Worm (Caenorhabditis elegans) whole organism, late embryonic: ENCODE measurements around the gene C26B9.2.
A peak's percentile ranks its signal among the peaks of the same experiment; 100 is the strongest.

ENCODE experiments used
- F13H6.1 ChIP-seq: sonication (generic microtip); optimal IDR thresholded peaks from 2 replicates; lab custom pipeline; 2016; ENCODE audit warnings: missing genetic modification characterization, missing compliant biosample characterization
- K02D7.2 ChIP-seq: sonication (generic microtip); optimal IDR thresholded peaks from 2 replicates; lab custom pipeline; 2017; ENCODE audit warnings: mild to moderate bottlenecking, missing genetic modification characterization, missing compliant biosample characterization
- ahr-1 ChIP-seq: sonication (generic microtip); optimal IDR thresholded peaks from 2 replicates; lab custom pipeline; 2016; ENCODE audit warnings: missing genetic modification characterization, missing compliant biosample characterization
- ama-1 ChIP-seq: fragments of 150-350 bp; optimal IDR thresholded peaks from 2 replicates; lab custom pipeline; 2014
- ceh-14 ChIP-seq: sonication (generic microtip); optimal IDR thresholded peaks from 2 replicates; lab custom pipeline; 2016; ENCODE audit warnings: missing genotype, missing genetic modification characterization, missing compliant biosample characterization
- ceh-18 ChIP-seq: sonication (generic microtip); optimal IDR thresholded peaks from 2 replicates; lab custom pipeline; 2016; ENCODE audit warnings: missing genetic modification characterization, missing compliant biosample characterization
- ceh-19 ChIP-seq: fragments of 200-800 bp; sonication (Bioruptor generic); optimal IDR thresholded peaks from 2 replicates; lab custom pipeline; 2018; ENCODE audit warnings: mild to moderate bottlenecking, missing genetic modification characterization, missing compliant biosample characterization
- ceh-22 ChIP-seq: sonication (generic microtip); optimal IDR thresholded peaks from 2 replicates; lab custom pipeline; 2017; ENCODE audit warnings: missing biosample characterization, missing genetic modification characterization
- ceh-30 ChIP-seq: fragments of 150-350 bp; optimal IDR thresholded peaks from 2 replicates; lab custom pipeline; 2014; ENCODE audit warnings: missing biosample characterization, missing genetic modification characterization
- ceh-31 ChIP-seq: sonication (generic microtip); optimal IDR thresholded peaks from 2 replicates; lab custom pipeline; 2016; ENCODE audit warnings: missing genetic modification characterization, missing compliant biosample characterization
- ceh-6 ChIP-seq: fragments of 200-800 bp; sonication (Bioruptor generic); optimal IDR thresholded peaks from 2 replicates; lab custom pipeline; 2018; ENCODE audit warnings: mild to moderate bottlenecking, missing genetic modification characterization, missing compliant biosample characterization
- che-1 ChIP-seq: sonication (generic microtip); optimal IDR thresholded peaks from 2 replicates; lab custom pipeline; 2016; ENCODE audit warnings: mild to moderate bottlenecking, missing genetic modification characterization, missing compliant biosample characterization
- elt-2 ChIP-seq: sonication (generic microtip); optimal IDR thresholded peaks from 2 replicates; lab custom pipeline; 2016; ENCODE audit warnings: missing genetic modification reagents, missing genetic modification characterization, missing compliant biosample characterization
- ets-4 ChIP-seq: sonication (generic microtip); optimal IDR thresholded peaks from 2 replicates; lab custom pipeline; 2016; ENCODE audit warnings: missing genetic modification characterization, missing compliant biosample characterization
- fax-1 ChIP-seq: sonication (generic microtip); optimal IDR thresholded peaks from 2 replicates; lab custom pipeline; 2016; ENCODE audit warnings: missing genotype, missing genetic modification characterization, missing compliant biosample characterization
- fkh-6 ChIP-seq: sonication (generic microtip); optimal IDR thresholded peaks from 2 replicates; lab custom pipeline; 2016; ENCODE audit warnings: missing genetic modification characterization, missing compliant biosample characterization
- gmeb-2 ChIP-seq: sonication (generic microtip); optimal IDR thresholded peaks from 2 replicates; lab custom pipeline; 2016; ENCODE audit warnings: missing genetic modification characterization, inconsistent platforms, missing compliant biosample characterization
- hlh-13 ChIP-seq: fragments of 200-800 bp; sonication (Bioruptor generic); optimal IDR thresholded peaks from 2 replicates; lab custom pipeline; 2018; ENCODE audit warnings: mild to moderate bottlenecking, missing genetic modification characterization, missing compliant biosample characterization
- hlh-15 ChIP-seq: sonication (generic microtip); optimal IDR thresholded peaks from 2 replicates; lab custom pipeline; 2016; ENCODE audit warnings: missing genetic modification characterization, missing compliant biosample characterization
- hlh-6 ChIP-seq: sonication (generic microtip); optimal IDR thresholded peaks from 2 replicates; lab custom pipeline; 2016; ENCODE audit warnings: missing genotype, missing genetic modification characterization, missing compliant biosample characterization
- hlh-8 ChIP-seq: sonication (generic microtip); optimal IDR thresholded peaks from 2 replicates; lab custom pipeline; 2016; ENCODE audit warnings: missing genotype, missing genetic modification characterization, missing compliant biosample characterization
- lin-11 ChIP-seq: fragments of 200-800 bp; sonication (Bioruptor generic); optimal IDR thresholded peaks from 2 replicates; lab custom pipeline; 2018; ENCODE audit warnings: mild to moderate bottlenecking, missing genetic modification characterization, missing compliant biosample characterization
- mec-3 ChIP-seq: sonication (generic microtip); optimal IDR thresholded peaks from 2 replicates; lab custom pipeline; 2016; ENCODE audit warnings: borderline replicate concordance, missing genetic modification characterization, missing compliant biosample characterization
- pag-3 ChIP-seq: sonication (generic microtip); optimal IDR thresholded peaks from 2 replicates; lab custom pipeline; 2016; ENCODE audit warnings: missing compliant biosample characterization, missing genetic modification characterization, borderline replicate concordance
- pax-1 ChIP-seq: fragments of 150-350 bp; optimal IDR thresholded peaks from 2 replicates; lab custom pipeline; 2014; ENCODE audit warnings: missing biosample characterization, missing genetic modification characterization
- pha-2 ChIP-seq: sonication (generic microtip); optimal IDR thresholded peaks from 2 replicates; lab custom pipeline; 2017; ENCODE audit warnings: mild to moderate bottlenecking, missing genetic modification characterization, missing compliant biosample characterization
- pha-4 ChIP-seq: fragments of 150-350 bp; optimal IDR thresholded peaks from 2 replicates; lab custom pipeline; 2018; ENCODE audit warnings: missing biosample characterization, missing genetic modification reagents, missing genetic modification characterization
- pqm-1 ChIP-seq: sonication (generic microtip); optimal IDR thresholded peaks from 2 replicates; lab custom pipeline; 2016; ENCODE audit warnings: missing genetic modification characterization, missing compliant biosample characterization
- ref-2 ChIP-seq: sonication (generic microtip); optimal IDR thresholded peaks from 2 replicates; lab custom pipeline; 2016; ENCODE audit warnings: missing genetic modification characterization, missing compliant biosample characterization
- rnt-1 ChIP-seq: sonication (generic microtip); optimal IDR thresholded peaks from 2 replicates; lab custom pipeline; 2016; ENCODE audit warnings: missing genetic modification characterization, missing compliant biosample characterization
- sdc-2 ChIP-seq: sonication (generic microtip); optimal IDR thresholded peaks from 2 replicates; lab custom pipeline; 2016; ENCODE audit warnings: missing genotype, missing genetic modification characterization, missing compliant biosample characterization
- syd-9 ChIP-seq: sonication (generic microtip); optimal IDR thresholded peaks from 2 replicates; lab custom pipeline; 2016; ENCODE audit warnings: mild to moderate bottlenecking, missing genetic modification characterization, moderate library complexity, missing compliant biosample characterization
- tbx-7 ChIP-seq: sonication (generic microtip); optimal IDR thresholded peaks from 2 replicates; lab custom pipeline; 2016; ENCODE audit warnings: missing genotype, missing genetic modification characterization, missing compliant biosample characterization
- ttx-3 ChIP-seq: sonication (generic microtip); optimal IDR thresholded peaks from 2 replicates; lab custom pipeline; 2016; ENCODE audit warnings: missing genetic modification reagents, missing genetic modification characterization, missing compliant biosample characterization
- unc-42 ChIP-seq: sonication (generic microtip); optimal IDR thresholded peaks from 2 replicates; lab custom pipeline; 2016; ENCODE audit warnings: missing genotype, missing genetic modification characterization, missing compliant biosample characterization
- unc-55 ChIP-seq: sonication (generic microtip); optimal IDR thresholded peaks from 2 replicates; lab custom pipeline; 2017; ENCODE audit warnings: missing biosample characterization, missing genetic modification reagents, missing genetic modification characterization
- ztf-16 ChIP-seq: sonication (generic microtip); optimal IDR thresholded peaks from 2 replicates; lab custom pipeline; 2017; ENCODE audit warnings: missing genetic modification characterization, missing compliant biosample characterization

Gene C26B9.2

ce11 chrX:5372638-5373037, 32.6 kb downstream of the C26B9.2 start, which contains the start of gene F35C8.8:
Gene F35C8.8 (minus strand): TSS chrX:5372639.
- TF ChIP-seq hlh-6 (tag; lab: Kevin White, UChicago) (no peak), hlh-13 (GFP tag; lab: Kevin White, UChicago) (no peak), ceh-6 (no peak), gmeb-2 (tag; lab: Kevin White, UChicago) (no peak), pax-1 (tag; lab: Kevin White, UChicago) (no peak), unc-42 (tag; lab: Kevin White, UChicago) (no peak), ztf-16 (tag; lab: Kevin White, UChicago) (no peak), F13H6.1 (tag; lab: Kevin White, UChicago) (no peak), pha-2 (tag; lab: Kevin White, UChicago) (no peak), ttx-3 (no peak), unc-55 (no peak), rnt-1 (tag; lab: Kevin White, UChicago) (no peak)

- no peak for TF ChIP-seq ceh-30 (tag; lab: Kevin White, UChicago)
- TF ChIP-seq pha-4 (tag; lab: Kevin White, UChicago): no peak
- no peak for TF ChIP-seq pha-2 (tag; lab: Kevin White, UChicago)
- TF ChIP-seq ahr-1 (tag; lab: Kevin White, UChicago): no peak
- no peak for TF ChIP-seq ztf-16 (tag; lab: Kevin White, UChicago)
- no peak for TF ChIP-seq elt-2
- TF ChIP-seq mec-3 (tag; lab: Kevin White, UChicago): no peak
- TF ChIP-seq fkh-6 (tag; lab: Kevin White, UChicago): no peak
- no peak for TF ChIP-seq K02D7.2
- no peak for TF ChIP-seq pqm-1 (tag; lab: Kevin White, UChicago)
- no peak for TF ChIP-seq ama-1 (lab: Kevin White, UChicago)
- no peak for TF ChIP-seq unc-55
- no peak for TF ChIP-seq gmeb-2 (tag; lab: Kevin White, UChicago)
- no peak for TF ChIP-seq che-1 (tag; lab: Kevin White, UChicago)
- TF ChIP-seq ref-2: no peak
- TF ChIP-seq tbx-7 (tag; lab: Kevin White, UChicago): no peak
- TF ChIP-seq hlh-6 (tag; lab: Kevin White, UChicago): no peak
- no peak for TF ChIP-seq pag-3 (tag; lab: Kevin White, UChicago)
- no peak for TF ChIP-seq lin-11 (tag; lab: Kevin White, UChicago)
- TF ChIP-seq, all 69 proteins: peak for 0
Observed at ce11 chrX:5373597-5373996, 33.6 kb downstream of the C26B9.2 start.

ce11 chrX:5374742-5375141, 34.8 kb downstream of the C26B9.2 start, which contains the start of gene sek-4:
Gene sek-4 (plus strand): TSS chrX:5375059.
- TF ChIP-seq unc-42 (tag; lab: Kevin White, UChicago) (no peak), elt-2 (peak; percentile 10)

- TF ChIP-seq ceh-19 (no peak), fax-1 (tag; lab: Kevin White, UChicago) (no peak), unc-42 (tag; lab: Kevin White, UChicago) (no peak), ets-4 (no peak), hlh-8 (tag; lab: Kevin White, UChicago) (no peak), hlh-13 (GFP tag; lab: Kevin White, UChicago) (no peak), elt-2 (no peak), hlh-6 (tag; lab: Kevin White, UChicago) (no peak), hlh-15 (tag; lab: Kevin White, UChicago) (no peak), che-1 (tag; lab: Kevin White, UChicago) (no peak), tbx-7 (tag; lab: Kevin White, UChicago) (no peak), syd-9 (tag; lab: Kevin White, UChicago) (no peak), ceh-31 (tag; lab: Kevin White, UChicago) (no peak)
Observed at ce11 chrX:5377307-5377706, 37.3 kb downstream of the C26B9.2 start, which contains the start of gene sek-5. Gene sek-5 (plus strand): TSS chrX:5377607.

- no peak for TF ChIP-seq ceh-22 (tag; lab: Kevin White, UChicago)
- no peak for TF ChIP-seq ceh-14 (tag; lab: Kevin White, UChicago)
- no peak for TF ChIP-seq ceh-18 (tag; lab: Kevin White, UChicago)
- TF ChIP-seq gmeb-2 (tag; lab: Kevin White, UChicago): no peak
- TF ChIP-seq lin-11 (tag; lab: Kevin White, UChicago): no peak
- TF ChIP-seq sdc-2 (tag; lab: Kevin White, UChicago): no peak
- TF ChIP-seq ceh-6: no peak
- TF ChIP-seq, all 69 proteins: peak for 0
Observed at ce11 chrX:5382778-5383177, 42.8 kb downstream of the C26B9.2 start.
